Fruit fly (Drosophila melanogaster): ENCODE results near the gene CG31709.
A peak's percentile ranks its signal among the peaks of the same experiment; 100 is the strongest.

Gene CG31709

DNA sequence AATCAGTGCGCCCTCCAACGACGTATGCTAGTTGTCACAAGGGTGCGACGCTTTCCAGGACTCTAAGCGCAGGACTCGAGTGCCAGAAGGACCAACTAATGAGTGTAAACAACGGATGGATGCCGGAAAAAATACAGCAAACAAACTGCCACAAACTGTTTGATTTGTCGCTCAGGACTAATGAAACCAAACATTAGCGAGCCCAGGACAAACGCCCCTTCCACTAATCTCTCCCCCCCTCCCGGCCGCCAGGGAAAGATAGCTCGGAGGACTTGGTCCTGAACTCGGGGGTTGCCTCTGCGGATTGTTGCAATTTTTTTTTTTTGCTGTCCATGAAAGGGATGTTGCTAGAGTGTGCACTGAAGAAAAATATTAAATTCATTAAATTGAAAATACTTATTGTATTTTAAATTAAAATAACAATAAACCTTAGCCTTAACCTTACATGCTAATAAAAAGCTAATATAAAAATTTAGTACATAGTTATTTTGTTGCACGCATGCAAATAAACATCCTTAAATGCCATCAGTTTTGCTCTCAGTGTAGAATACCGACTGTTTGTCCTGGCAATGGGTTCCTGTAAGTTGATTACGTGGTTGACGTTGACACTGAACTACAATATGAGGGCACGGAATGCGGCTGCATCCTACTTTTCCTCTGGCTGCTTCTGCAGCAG lies 15.3 kb upstream of the CG31709 start (continued):
- TF ChIP-seq scrt (GFP tag; optimal IDR thresholded peaks at IDR 0.05): no peak
- no peak for TF ChIP-seq Gug (GFP tag; IDR thresholded peaks at IDR 0.05)
- TF ChIP-seq sim (GFP tag; IDR thresholded peaks at IDR 0.05): peak; percentile 48; the same call in 1 of the 2 replicates
- TF ChIP-seq bbx (GFP tag; IDR thresholded peaks at IDR 0.05; ENCODE audit: partially characterized antibody): no peak
- TF ChIP-seq en (GFP tag; optimal IDR thresholded peaks at IDR 0.05): no peak
- no peak for TF ChIP-seq CG16779 (GFP tag; IDR thresholded peaks at IDR 0.05)
- no peak for TF ChIP-seq CG14441 (GFP tag; IDR thresholded peaks at IDR 0.05)
- no peak for TF ChIP-seq Hr39 (optimal IDR thresholded peaks at IDR 0.05)
- TF ChIP-seq CG11085 (GFP tag; IDR thresholded peaks at IDR 0.05): no peak
- TF ChIP-seq CrebB (tag; optimal IDR thresholded peaks at IDR 0.05): no peak
- no peak for TF ChIP-seq CG17612 (GFP tag; IDR thresholded peaks at IDR 0.05)
- TF ChIP-seq nerfin-2 (GFP tag; IDR thresholded peaks at IDR 0.05; ENCODE audit: partially characterized antibody): no peak
- TF ChIP-seq CG11695 (GFP tag; IDR thresholded peaks at IDR 0.05): no peak
- no peak for TF ChIP-seq CG7745 (tag; optimal IDR thresholded peaks at IDR 0.05)
- no peak for TF ChIP-seq CG7786 (GFP tag; optimal IDR thresholded peaks at IDR 0.05)
- no peak for TF ChIP-seq H15 (GFP tag; IDR thresholded peaks at IDR 0.05)
- TF ChIP-seq CG7271 (tag; optimal IDR thresholded peaks at IDR 0.05): no peak
- TF ChIP-seq rib (GFP tag; IDR thresholded peaks at IDR 0.05): no peak
- no peak for TF ChIP-seq bab2 (GFP tag; optimal IDR thresholded peaks at IDR 0.05)
- no peak for TF ChIP-seq twi (tag; optimal IDR thresholded peaks at IDR 0.05)
- no peak for TF ChIP-seq dati (GFP tag; IDR thresholded peaks at IDR 0.05)
- TF ChIP-seq CG12155 (GFP tag; optimal IDR thresholded peaks at IDR 0.05): no peak
- no peak for TF ChIP-seq fru (optimal IDR thresholded peaks at IDR 0.05)
- no peak for TF ChIP-seq pita (GFP tag; optimal IDR thresholded peaks at IDR 0.05)
- no peak for TF ChIP-seq Adf1 (GFP tag; IDR thresholded peaks at IDR 0.05)
- peak; percentile 83 for TF ChIP-seq CG18262 (tag; optimal IDR thresholded peaks at IDR 0.05)
- TF ChIP-seq CG14050 (GFP tag; IDR thresholded peaks at IDR 0.05): no peak
- no peak for TF ChIP-seq CG5180 (GFP tag; optimal IDR thresholded peaks at IDR 0.05)
- no peak for TF ChIP-seq CG9932 (GFP tag; IDR thresholded peaks at IDR 0.05)
- no peak for TF ChIP-seq Bgb (GFP tag; IDR thresholded peaks at IDR 0.05; ENCODE audit: partially characterized antibody)
- TF ChIP-seq ERR (GFP tag; optimal IDR thresholded peaks at IDR 0.05): no peak
- TF ChIP-seq exex (tag; optimal IDR thresholded peaks at IDR 0.05): no peak
- TF ChIP-seq fu2 (GFP tag; optimal IDR thresholded peaks at IDR 0.05): no peak
- TF ChIP-seq Neu2 (GFP tag; optimal IDR thresholded peaks at IDR 0.05; ENCODE audit: borderline replicate concordance): no peak
- TF ChIP-seq CG34376 (GFP tag; optimal IDR thresholded peaks at IDR 0.05): no peak
- TF ChIP-seq dimm (GFP tag; IDR thresholded peaks at IDR 0.05): no peak
- TF ChIP-seq Side (GFP tag; optimal IDR thresholded peaks at IDR 0.05): no peak

DNA sequence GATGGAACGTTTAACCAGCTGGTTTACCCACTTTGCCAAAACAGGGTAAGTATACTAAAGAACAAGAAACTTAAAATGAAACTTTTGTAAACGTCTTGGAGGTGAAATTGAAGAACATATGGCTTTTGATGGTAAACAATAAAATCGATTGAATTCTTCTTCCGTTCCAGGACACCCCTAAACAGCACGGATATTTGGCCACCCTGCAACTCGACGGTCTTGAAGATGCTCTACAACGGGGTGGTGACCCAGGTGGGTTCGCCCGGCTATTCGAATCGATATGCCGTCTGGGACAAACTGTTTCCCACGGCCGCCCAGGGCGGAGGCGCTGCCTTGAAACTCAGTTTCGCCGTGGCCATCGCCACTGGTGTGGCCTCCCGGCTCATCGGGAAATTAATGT lies 11.7 kb upstream of the CG31709 start:
- TF ChIP-seq CG16863 (GFP tag; optimal IDR thresholded peaks at IDR 0.05) (no peak), sob (GFP tag; IDR thresholded peaks at IDR 0.05) (0 out of 2 replicates have a peak, but pooled peaks have one; percentile 10), pros (GFP tag; optimal IDR thresholded peaks at IDR 0.05) (peak; percentile 6), Ets65A (GFP tag) (peak; percentile 73), onecut (GFP tag; IDR thresholded peaks at IDR 0.05) (peak; percentile 50; the same call in 1 of the 2 replicates)

All from whole organism, embryonic.